Fruit fly (Drosophila melanogaster) whole organism, larva: ENCODE results near the gene gammaTub23C.

Source experiments
- noc ChIP-seq: fragments of 200-800 bp; sonication (Bioruptor generic); optimal IDR thresholded peaks from 3 replicates; lab custom pipeline; 2019; ENCODE audit warnings: missing biosample characterization, mild to moderate bottlenecking, missing genetic modification characterization, moderate library complexity

gammaTub23C gene

DNA sequence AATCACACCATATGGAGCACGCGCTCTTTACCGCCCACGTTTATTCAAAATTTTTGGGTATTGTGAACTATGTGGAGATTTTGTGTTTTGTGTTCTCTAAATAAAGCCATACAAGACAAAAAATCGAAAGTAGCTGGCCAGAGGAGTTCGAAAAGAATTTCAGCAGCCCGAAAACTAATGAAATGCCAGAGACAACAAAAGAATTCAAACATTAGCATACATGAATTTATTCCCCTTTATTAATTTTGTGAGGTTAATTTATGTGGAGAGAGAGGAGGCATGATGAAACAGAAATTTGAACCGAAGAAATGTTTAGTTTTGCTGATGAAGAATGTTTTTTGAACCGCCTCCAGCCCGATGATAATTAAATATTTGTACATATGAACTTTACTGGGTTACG is 33.5 kb downstream of the gammaTub23C start:
- TF ChIP-seq noc (tag; lab: Kevin White, UChicago): no peak

DNA sequence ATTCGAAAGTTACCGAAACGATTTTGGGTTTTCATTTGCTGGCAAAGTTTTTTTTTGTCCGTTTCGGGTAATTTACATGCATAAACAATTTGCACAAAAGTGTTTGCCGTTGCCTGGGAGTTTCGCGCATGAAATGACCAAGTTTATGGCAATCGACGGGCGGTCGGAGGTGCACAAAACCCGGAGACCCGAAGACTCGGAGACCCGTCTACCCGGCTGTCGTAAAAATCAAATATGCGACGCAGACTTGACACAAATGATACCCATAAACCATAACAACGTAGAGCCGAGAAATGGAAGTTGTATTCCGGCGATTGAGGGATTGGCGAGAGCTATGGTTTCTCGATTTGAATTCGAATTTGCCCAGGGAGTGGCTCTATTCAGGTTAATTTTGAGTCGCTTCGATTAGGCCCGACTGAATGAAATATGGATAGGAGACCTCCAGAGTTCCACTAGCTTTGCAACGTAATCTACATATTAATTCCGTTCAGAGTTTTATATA is 34.3 kb downstream of the gammaTub23C start:
- TF ChIP-seq noc (tag; lab: Kevin White, UChicago): no peak

DNA sequence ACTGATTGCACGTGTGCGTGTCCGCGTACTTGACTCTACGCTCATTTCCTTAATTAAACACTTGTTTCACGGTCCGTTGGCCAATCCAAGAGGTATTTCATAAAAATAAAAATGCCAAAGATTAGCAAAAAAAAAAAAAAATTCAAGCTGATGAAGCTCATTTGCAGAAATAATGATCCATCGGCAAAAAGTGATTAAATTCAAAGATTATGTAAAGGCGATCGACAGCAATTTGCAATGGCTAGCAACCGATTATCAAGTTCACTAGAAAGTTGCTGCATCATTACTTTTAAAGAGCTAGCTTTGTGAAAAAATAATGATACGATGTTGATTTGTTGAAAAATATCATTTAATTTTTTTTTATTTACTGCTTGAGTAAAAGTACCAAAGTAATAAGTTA is 36.7 kb downstream of the gammaTub23C start:
- TF ChIP-seq noc (tag; lab: Kevin White, UChicago): no peak

DNA sequence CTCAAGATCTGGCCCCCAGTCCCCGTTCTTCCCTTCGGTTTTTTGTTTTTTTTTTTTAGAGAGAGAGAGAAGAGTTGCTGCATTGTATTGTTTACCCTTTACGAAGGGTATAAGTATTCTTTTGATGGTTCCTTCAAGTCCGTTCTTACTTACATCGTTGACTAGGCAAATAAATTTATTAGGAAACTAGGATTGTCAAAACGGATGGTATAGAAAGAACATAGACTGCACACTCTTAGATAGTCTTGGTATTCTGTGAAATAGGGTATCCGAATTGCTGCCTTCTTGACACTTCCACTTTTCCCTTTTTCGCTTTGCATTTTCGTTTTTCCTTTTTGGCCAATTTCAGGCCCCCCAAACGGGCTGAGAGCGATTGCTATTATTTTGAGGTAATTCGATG is 38.8 kb downstream of the gammaTub23C start:
- TF ChIP-seq noc (tag; lab: Kevin White, UChicago): no peak

DNA sequence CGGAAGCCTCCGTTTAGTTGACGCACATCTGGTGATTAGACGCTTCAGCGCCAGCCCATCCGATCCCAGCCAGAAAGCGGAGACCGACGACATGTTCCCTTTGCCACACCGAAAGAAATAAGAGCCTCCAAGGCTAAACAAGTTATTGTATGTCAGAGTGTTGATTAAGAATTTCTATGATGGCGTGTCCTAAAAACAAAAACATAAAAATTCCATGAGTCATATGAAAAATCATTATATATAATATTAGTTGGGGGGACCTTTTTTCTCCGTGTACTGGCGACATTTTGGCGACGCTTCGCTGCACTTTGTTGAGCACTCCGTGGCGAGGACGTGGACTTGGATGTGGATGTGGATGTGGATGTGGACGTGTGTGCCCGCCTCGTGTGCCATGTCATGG is 40.1 kb downstream of the gammaTub23C start:
- no peak for TF ChIP-seq noc (tag; lab: Kevin White, UChicago)

DNA sequence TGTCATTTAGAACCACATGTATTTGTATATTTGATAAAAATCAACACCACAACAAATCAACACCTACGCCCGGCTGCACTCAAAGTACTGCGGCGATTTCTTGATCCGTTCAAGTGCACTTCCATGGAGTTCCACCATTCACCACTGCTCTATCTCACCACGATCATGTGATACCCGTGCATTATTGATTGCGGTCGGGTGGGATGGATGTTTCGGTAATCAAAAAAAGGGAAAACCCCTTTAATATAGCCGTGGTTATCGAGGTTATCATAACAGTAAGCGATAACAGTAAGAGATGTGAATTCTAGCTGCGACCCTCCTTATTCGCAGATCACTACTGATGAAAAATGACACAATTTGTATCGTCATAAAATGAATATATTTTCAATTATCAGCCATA is 45.5 kb downstream of the gammaTub23C start, which contains the start of the genes CG17224 and CG17264:
Gene CG17224 (minus strand): TSS at position 97 of the 400 bp plus-strand sequence.
Gene CG17264 (plus strand): TSS at position 297 of the 400 bp plus-strand sequence.
- no peak for TF ChIP-seq noc (tag; lab: Kevin White, UChicago)

DNA sequence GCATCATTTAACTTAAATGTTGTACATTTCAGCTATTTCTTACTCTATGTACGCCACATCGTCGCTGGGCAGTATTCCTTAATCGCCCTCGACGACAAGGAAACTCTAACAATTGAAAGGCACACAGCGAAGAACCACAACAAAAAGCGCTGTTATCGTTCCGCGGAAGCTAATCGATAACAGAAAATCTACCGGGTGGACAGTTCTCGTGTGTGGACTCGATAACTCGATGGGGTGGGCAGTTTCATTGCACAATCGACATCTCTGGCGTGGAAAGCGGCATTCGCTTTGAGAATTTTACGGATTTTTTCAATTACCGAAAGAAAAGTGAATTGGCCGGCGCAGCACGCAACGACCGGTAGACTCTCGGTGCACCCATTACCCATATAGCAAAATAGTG is 50.3 kb downstream of the gammaTub23C start, which contains the start of the genes alpha4GT1 and Prp40:
Gene alpha4GT1 (minus strand): TSS at position 156 of the 400 bp plus-strand sequence.
Gene Prp40 (plus strand): TSS at position 241 of the 400 bp plus-strand sequence.
- TF ChIP-seq noc (tag; lab: Kevin White, UChicago): no peak
